Fruit fly (Drosophila melanogaster): Measurements from ENCODE around the gene CG4325.

The CG4325 gene

dm6 chrX:2083678-2084162 is 40.1 kb upstream of the CG4325 start (continued):
- TF ChIP-seq CG12104 (GFP tag; optimal IDR thresholded peaks at IDR 0.05) (peak; percentile 50), Med (GFP tag) (peak; percentile 97), CG17568 (GFP tag; optimal IDR thresholded peaks at IDR 0.05) (no peak), Spps (tag; optimal IDR thresholded peaks at IDR 0.05) (peak; percentile 43), CG8281 (tag; optimal IDR thresholded peaks at IDR 0.05) (peak; percentile 66), CG2199 (GFP tag; IDR thresholded peaks at IDR 0.05) (peak; percentile 45; the same call in 1 of the 3 replicates), Aef1 (GFP tag; IDR thresholded peaks at IDR 0.05) (peak; percentile 82), sens (GFP tag) (peak; percentile 96), tio (GFP tag; optimal IDR thresholded peaks at IDR 0.05) (peak; percentile 49), pho (GFP tag; optimal IDR thresholded peaks at IDR 0.05) (peak; percentile 70), fru (optimal IDR thresholded peaks at IDR 0.05) (no peak), rib (GFP tag; IDR thresholded peaks at IDR 0.05) (peak; percentile 60; the same call in 1 of the 2 replicates), H2.0 (GFP tag; IDR thresholded peaks at IDR 0.05) (peak; percentile 82), gce (GFP tag; IDR thresholded peaks at IDR 0.05) (peak; percentile 70; the same call in 2 of the 3 replicates), CG9932 (GFP tag; IDR thresholded peaks at IDR 0.05) (peak; percentile 56), CG3838 (GFP tag; optimal IDR thresholded peaks at IDR 0.05) (peak; percentile 9), Lpt (GFP tag; optimal IDR thresholded peaks at IDR 0.05) (no peak), Adf1 (GFP tag; IDR thresholded peaks at IDR 0.05) (peak; percentile 59; the same call in 1 of the 2 replicates), Bteb2 (GFP tag; optimal IDR thresholded peaks at IDR 0.05) (peak; percentile 47), zen2 (GFP tag; IDR thresholded peaks at IDR 0.05; ENCODE audit: partially characterized antibody) (peak; percentile 54; the same call in 1 of the 3 replicates), CG15601 (tag; optimal IDR thresholded peaks at IDR 0.05) (peak; percentile 69), CG18764 (GFP tag; optimal IDR thresholded peaks at IDR 0.05) (peak; percentile 72), yki (optimal IDR thresholded peaks at IDR 0.05) (peak; percentile 92), onecut (GFP tag; IDR thresholded peaks at IDR 0.05) (peak; percentile 71), B-H2 (GFP tag; optimal IDR thresholded peaks at IDR 0.05) (no peak), jing (GFP tag; optimal IDR thresholded peaks at IDR 0.05) (peak; percentile 72), bbx (GFP tag; IDR thresholded peaks at IDR 0.05; ENCODE audit: partially characterized antibody) (no peak), cad (GFP tag; optimal IDR thresholded peaks at IDR 0.05) (no peak), Hr39 (optimal IDR thresholded peaks at IDR 0.05) (no peak), sima (GFP tag; optimal IDR thresholded peaks at IDR 0.05) (no peak), org-1 (GFP tag; optimal IDR thresholded peaks at IDR 0.05) (peak; percentile 85), CG11695 (GFP tag; IDR thresholded peaks at IDR 0.05) (peak; percentile 82), CG13287 (GFP tag; IDR thresholded peaks at IDR 0.05; ENCODE audit: partially characterized antibody) (peak; percentile 39), Neu2 (GFP tag; optimal IDR thresholded peaks at IDR 0.05; ENCODE audit: borderline replicate concordance) (no peak), Xrp1 (GFP tag; IDR thresholded peaks at IDR 0.05) (peak; percentile 90), Six4 (GFP tag; optimal IDR thresholded peaks at IDR 0.05) (peak; percentile 84), mam (GFP tag; optimal IDR thresholded peaks at IDR 0.05) (peak; percentile 84), phol (tag; optimal IDR thresholded peaks at IDR 0.05) (peak; percentile 69), CG17186 (GFP tag; optimal IDR thresholded peaks at IDR 0.05) (peak; percentile 57), CG2202 (tag; optimal IDR thresholded peaks at IDR 0.05) (peak; percentile 71), lbe (GFP tag; optimal IDR thresholded peaks at IDR 0.05) (peak; percentile 85), CG1233 (GFP tag; optimal IDR thresholded peaks at IDR 0.05) (peak; percentile 58), CG10979 (tag; optimal IDR thresholded peaks at IDR 0.05) (peak; percentile 75), Mes4 (GFP tag; optimal IDR thresholded peaks at IDR 0.05) (peak; percentile 83), Hr51 (GFP tag; optimal IDR thresholded peaks at IDR 0.05) (peak; percentile 80 to 86), CG6854 (GFP tag; optimal IDR thresholded peaks at IDR 0.05) (peak; percentile 28), hkb (optimal IDR thresholded peaks at IDR 0.05) (no peak), hkb (GFP tag; IDR thresholded peaks at IDR 0.05) (peak; percentile 91), CG12744 (GFP tag; optimal IDR thresholded peaks at IDR 0.05) (peak; percentile 71), wek (GFP tag; optimal IDR thresholded peaks at IDR 0.05) (peak; percentile 86), CG18619 (GFP tag; optimal IDR thresholded peaks at IDR 0.05) (peak; percentile 76), Hr3 (GFP tag; optimal IDR thresholded peaks at IDR 0.05) (peak; percentile 80)
